Fruit fly (Drosophila melanogaster) whole organism, embryonic: ENCODE results near the gene smg.

Experiments
- Asciz ChIP-seq: fragments of 200-800 bp; sonication (Bioruptor generic); optimal IDR thresholded peaks from 2 replicates; lab custom pipeline; 2017; ENCODE audit warnings: missing biosample characterization, mild to moderate bottlenecking, missing genetic modification characterization, missing genetic modification reagents
- CG10267 ChIP-seq: fragments of 200-800 bp; sonication (Bioruptor generic); optimal IDR thresholded peaks from 2 replicates; lab custom pipeline; 2018; ENCODE audit warnings: missing biosample characterization, mild to moderate bottlenecking, missing genetic modification characterization, moderate library complexity
- CG10565 ChIP-seq: fragments of 200-800 bp; sonication (Bioruptor generic); optimal IDR thresholded peaks from 3 replicates; lab custom pipeline; 2016; ENCODE audit warnings: missing biosample characterization, mild to moderate bottlenecking, missing genetic modification characterization
- CG12104 ChIP-seq: fragments of 200-800 bp; sonication (Bioruptor generic); optimal IDR thresholded peaks from 3 replicates; lab custom pipeline; 2016; ENCODE audit warnings: missing biosample characterization, missing genetic modification characterization
- CG12236 ChIP-seq: fragments of 200-800 bp; sonication (Bioruptor generic); optimal IDR thresholded peaks from 2 replicates; lab custom pipeline; 2016; ENCODE audit warnings: missing biosample characterization, missing genetic modification characterization
- CG12659 ChIP-seq: fragments of 200-800 bp; sonication (Bioruptor generic); optimal IDR thresholded peaks from 3 replicates; lab custom pipeline; 2017; ENCODE audit warnings: mild to moderate bottlenecking, missing biosample characterization, missing genetic modification reagents, missing genetic modification characterization
- CG14710 ChIP-seq: fragments of 200-800 bp; sonication (Bioruptor generic); optimal IDR thresholded peaks from 3 replicates; lab custom pipeline; 2019; ENCODE audit warnings: missing biosample characterization, mild to moderate bottlenecking, missing genetic modification characterization, moderate library complexity
- CG1529 ChIP-seq: fragments of 200-800 bp; sonication (Bioruptor generic); optimal IDR thresholded peaks from 3 replicates; lab custom pipeline; 2018; ENCODE audit warnings: missing biosample characterization, missing genetic modification characterization
- CG1792 ChIP-seq: fragments of 200-800 bp; sonication (Bioruptor generic); optimal IDR thresholded peaks from 2 replicates; lab custom pipeline; 2016; ENCODE audit warnings: missing biosample characterization, missing genetic modification characterization
- CG18262 ChIP-seq: fragments of 200-800 bp; optimal IDR thresholded peaks from 3 replicates; lab custom pipeline; 2019; ENCODE audit warnings: missing biosample characterization, mild to moderate bottlenecking, missing genetic modification characterization, moderate library complexity
- CG2712 ChIP-seq: fragments of 200-800 bp; optimal IDR thresholded peaks from 3 replicates; lab custom pipeline; 2019; ENCODE audit warnings: missing biosample characterization, mild to moderate bottlenecking, missing genetic modification characterization, moderate library complexity
- CG3065 ChIP-seq: fragments of 200-800 bp; sonication (Bioruptor generic); optimal IDR thresholded peaks from 2 replicates; lab custom pipeline; 2016; ENCODE audit warnings: missing biosample characterization, missing genetic modification characterization
- CG32767 ChIP-seq: fragments of 200-800 bp; sonication (Bioruptor generic); IDR thresholded peaks from 2 replicates; pipeline ENCODE4 v1.3.6; 2022; ENCODE audit warnings: missing biosample characterization, missing genetic modification characterization
- CG4360 ChIP-seq: fragments of 200-800 bp; sonication (Bioruptor generic); IDR thresholded peaks from 2 replicates; pipeline ENCODE4 v1.3.6; 2022; ENCODE audit warnings: missing biosample characterization, missing genetic modification characterization
- CG6689 ChIP-seq: fragments of 200-800 bp; sonication (Bioruptor generic); IDR thresholded peaks from 2 replicates; pipeline ENCODE4 v1.3.6; 2022; ENCODE audit warnings: missing biosample characterization, missing genetic modification characterization
- CG6765 ChIP-seq: fragments of 200-800 bp; sonication (Bioruptor generic); optimal IDR thresholded peaks from 3 replicates; lab custom pipeline; 2017; ENCODE audit warnings: missing biosample characterization, mild to moderate bottlenecking, missing genetic modification characterization
- CG7928 ChIP-seq: fragments of 200-800 bp; sonication (Bioruptor generic); optimal IDR thresholded peaks from 2 replicates; lab custom pipeline; 2017; ENCODE audit warnings: missing biosample characterization, mild to moderate bottlenecking, missing genetic modification characterization
- CG9437 ChIP-seq: fragments of 200-800 bp; sonication (Bioruptor generic); optimal IDR thresholded peaks from 2 replicates; lab custom pipeline; 2018; ENCODE audit warnings: missing biosample characterization, mild to moderate bottlenecking, missing genetic modification characterization
- Deaf1 ChIP-seq: fragments of 200-800 bp; optimal IDR thresholded peaks from 3 replicates; lab custom pipeline; 2019; ENCODE audit warnings: missing biosample characterization, mild to moderate bottlenecking, missing genetic modification characterization, moderate library complexity
- Dip3 ChIP-seq: fragments of 200-800 bp; sonication (Bioruptor generic); optimal IDR thresholded peaks from 3 replicates; lab custom pipeline; 2016; ENCODE audit warnings: missing biosample characterization, missing genetic modification characterization
- Elba2 ChIP-seq: fragments of 200-800 bp; sonication (Bioruptor generic); optimal IDR thresholded peaks from 3 replicates; lab custom pipeline; 2016; ENCODE audit warnings: missing biosample characterization, missing genetic modification characterization
- HLH54F ChIP-seq: fragments of 200-800 bp; sonication (Bioruptor generic); optimal IDR thresholded peaks from 3 replicates; lab custom pipeline; 2016; ENCODE audit warnings: missing biosample characterization, missing genetic modification characterization
- Hand ChIP-seq: fragments of 200-800 bp; sonication (Bioruptor generic); optimal IDR thresholded peaks from 2 replicates; lab custom pipeline; 2017; ENCODE audit warnings: mild to moderate bottlenecking, missing biosample characterization, missing genetic modification reagents, missing genetic modification characterization
- Hey ChIP-seq: fragments of 200-800 bp; sonication (Bioruptor generic); optimal IDR thresholded peaks from 3 replicates; lab custom pipeline; 2018; ENCODE audit warnings: missing biosample characterization, mild to moderate bottlenecking, missing genetic modification characterization
- MBD-R2 ChIP-seq: fragments of 200-800 bp; sonication (Bioruptor generic); IDR thresholded peaks from 2 replicates; pipeline ENCODE4 v1.3.6; 2022; ENCODE audit warnings: missing biosample characterization, missing genetic modification characterization
- Myb ChIP-seq: fragments of 200-800 bp; sonication (Bioruptor generic); optimal IDR thresholded peaks from 2 replicates; lab custom pipeline; 2016; ENCODE audit warnings: missing biosample characterization, missing genetic modification characterization
- Neu2 ChIP-seq: fragments of 200-800 bp; sonication (Bioruptor generic); optimal IDR thresholded peaks from 3 replicates; lab custom pipeline; 2016; ENCODE audit warnings: missing biosample characterization, missing genetic modification characterization, borderline replicate concordance
- Nf-YB ChIP-seq: fragments of 200-800 bp; sonication (Bioruptor generic); optimal IDR thresholded peaks from 3 replicates; lab custom pipeline; 2019; ENCODE audit warnings: missing biosample characterization, mild to moderate bottlenecking, missing genetic modification characterization, moderate library complexity
- Pdp1 ChIP-seq, 2 experiments: fragments of 200-800 bp; sonication (Bioruptor generic); optimal IDR thresholded peaks; 3 replicates each; lab custom pipeline; 2016; ENCODE audit warnings: missing biosample characterization in 2 of 2, missing genetic modification characterization in 2 of 2, mild to moderate bottlenecking in 1 of 2, moderate library complexity in 1 of 2
- Scr ChIP-seq: fragments of 200-800 bp; sonication (Bioruptor generic); IDR thresholded peaks from 2 replicates; pipeline ENCODE4 v1.3.6; 2022; ENCODE audit warnings: missing biosample characterization, missing genetic modification characterization; ENCODE audit not compliant: partially characterized antibody
- Stat92E ChIP-seq, 3 experiments: fragments of >200 bp in 2 of 3; fragments of 200-800 bp in 1 of 3; sonication (Bioruptor generic) in 1 of 3; optimal IDR thresholded peaks; 2 replicates each; lab custom pipeline; 2017 to 2019; ENCODE audit warnings: missing biosample characterization in 3 of 3, missing genetic modification characterization in 3 of 3, mild to moderate bottlenecking in 1 of 3, moderate library complexity in 1 of 3
- abd-A ChIP-seq: fragments of 200-800 bp; sonication (Bioruptor generic); optimal IDR thresholded peaks from 3 replicates; lab custom pipeline; 2019; ENCODE audit warnings: missing biosample characterization, mild to moderate bottlenecking, missing genetic modification characterization, moderate library complexity
- ara ChIP-seq: fragments of 200-800 bp; sonication (Bioruptor generic); IDR thresholded peaks from 2 replicates; pipeline ENCODE4 v1.3.6; 2022; ENCODE audit warnings: missing biosample characterization, missing genetic modification characterization
- ase ChIP-seq: fragments of 200-800 bp; sonication (Bioruptor generic); IDR thresholded peaks from 3 replicates; pipeline ENCODE4 v1.3.6; 2022; ENCODE audit warnings: missing biosample characterization, missing genetic modification characterization
- btn ChIP-seq: fragments of 200-800 bp; sonication (Bioruptor generic); optimal IDR thresholded peaks from 2 replicates; lab custom pipeline; 2016; ENCODE audit warnings: missing biosample characterization, missing genetic modification characterization
- cg ChIP-seq: fragments of 200-800 bp; sonication (Bioruptor generic); optimal IDR thresholded peaks from 3 replicates; lab custom pipeline; 2019; ENCODE audit warnings: missing biosample characterization, mild to moderate bottlenecking, missing genetic modification characterization, moderate library complexity
- chinmo ChIP-seq: fragments of 200-800 bp; sonication (Bioruptor generic); IDR thresholded peaks from 4 replicates; pipeline ENCODE4 v1.3.6; 2022; ENCODE audit warnings: missing biosample characterization, missing genetic modification characterization; ENCODE audit not compliant: partially characterized antibody
- fu2 ChIP-seq: fragments of 200-800 bp; sonication (Bioruptor generic); optimal IDR thresholded peaks from 2 replicates; lab custom pipeline; 2016; ENCODE audit warnings: missing biosample characterization, missing genetic modification characterization
- hth ChIP-seq: fragments of >200 bp; optimal IDR thresholded peaks from 2 replicates; lab custom pipeline; 2017; ENCODE audit warnings: inconsistent platforms
- kni ChIP-seq: fragments of 200-800 bp; sonication (Bioruptor generic); optimal IDR thresholded peaks from 3 replicates; lab custom pipeline; 2017; ENCODE audit warnings: mild to moderate bottlenecking, missing biosample characterization, missing genetic modification reagents, missing genetic modification characterization
- lbe ChIP-seq: fragments of 200-800 bp; sonication (Bioruptor generic); optimal IDR thresholded peaks from 2 replicates; lab custom pipeline; 2016; ENCODE audit warnings: missing biosample characterization, mild to moderate bottlenecking, missing genetic modification characterization
- lola ChIP-seq, 3 experiments: fragments of >200 bp in 2 of 3; fragments of 200-800 bp in 1 of 3; sonication (Bioruptor generic) in 1 of 3; optimal IDR thresholded peaks; 2 replicates each; lab custom pipeline; 2017 to 2019; ENCODE audit warnings: missing biosample characterization in 3 of 3, missing genetic modification characterization in 3 of 3, mild to moderate bottlenecking in 1 of 3, moderate library complexity in 1 of 3
- mam ChIP-seq: fragments of 200-800 bp; sonication (Bioruptor generic); optimal IDR thresholded peaks from 3 replicates; lab custom pipeline; 2016; ENCODE audit warnings: missing biosample characterization, missing genetic modification characterization
- nerfin-1 ChIP-seq: fragments of 200-800 bp; sonication (Bioruptor generic); optimal IDR thresholded peaks from 3 replicates; lab custom pipeline; 2019; ENCODE audit warnings: missing biosample characterization, mild to moderate bottlenecking, missing genetic modification characterization, moderate library complexity
- pb ChIP-seq: fragments of 200-800 bp; sonication (Bioruptor generic); optimal IDR thresholded peaks from 3 replicates; lab custom pipeline; 2016; ENCODE audit warnings: missing biosample characterization, missing genetic modification characterization
- pzg ChIP-seq: fragments of 200-800 bp; sonication (Bioruptor generic); optimal IDR thresholded peaks from 3 replicates; lab custom pipeline; 2018; ENCODE audit warnings: missing biosample characterization, mild to moderate bottlenecking, missing genetic modification characterization, moderate library complexity
- row ChIP-seq: fragments of 200-800 bp; sonication (Bioruptor generic); IDR thresholded peaks from 3 replicates; pipeline ENCODE4 v1.3.6; 2022; ENCODE audit warnings: missing biosample characterization, missing genetic modification characterization
- sd ChIP-seq: fragments of 200-800 bp; sonication (Bioruptor generic); optimal IDR thresholded peaks from 3 replicates; lab custom pipeline; 2018; ENCODE audit warnings: missing biosample characterization, mild to moderate bottlenecking, missing genetic modification characterization, moderate library complexity
- vfl ChIP-seq: fragments of 200-800 bp; sonication (Bioruptor generic); optimal IDR thresholded peaks from 2 replicates; lab custom pipeline; 2016; ENCODE audit warnings: missing biosample characterization, missing genetic modification characterization
- wdn ChIP-seq: fragments of 200-800 bp; sonication (Bioruptor generic); IDR thresholded peaks from 2 replicates; pipeline ENCODE4 v1.3.6; 2022; ENCODE audit warnings: missing biosample characterization, missing genetic modification characterization

smg gene

DNA sequence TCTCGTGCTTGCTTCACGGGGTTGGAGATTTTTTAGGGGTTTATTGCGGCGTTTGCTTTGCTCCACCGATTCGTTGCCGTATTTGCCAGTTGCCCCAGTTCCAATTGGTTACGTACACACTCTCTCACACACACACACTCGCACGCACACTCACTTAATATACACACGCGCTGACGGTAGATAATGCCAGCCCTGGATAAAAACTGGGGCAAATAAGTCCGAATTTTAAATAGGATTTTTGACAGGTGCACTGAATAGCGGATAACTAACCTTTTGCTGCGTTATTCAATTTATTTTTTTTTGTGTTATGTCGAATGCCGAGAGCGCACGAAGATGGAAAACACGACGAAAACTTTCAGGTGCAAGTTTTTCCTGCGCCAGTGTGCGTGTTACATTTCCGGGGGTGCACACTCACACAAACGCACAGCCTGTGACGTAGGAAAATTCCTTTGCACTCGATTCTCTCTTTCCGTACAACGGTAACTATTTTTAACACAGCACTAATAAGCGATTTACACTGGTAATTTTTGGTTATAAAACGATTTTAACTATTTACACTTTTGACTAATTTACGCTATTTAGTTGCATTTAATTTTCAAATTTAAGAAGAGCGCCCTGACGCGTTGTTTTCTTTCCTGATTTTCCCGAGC, 45.1 kb downstream of the smg start (continued):
- TF ChIP-seq CG1792 (GFP tag; lab: Kevin White, UChicago) (no peak), lbe (GFP tag; lab: Kevin White, UChicago) (no peak), CG2712 (tag; lab: Kevin White, UChicago) (no peak), CG12104 (GFP tag; lab: Kevin White, UChicago) (no peak), CG6765 (GFP tag; lab: Kevin White, UChicago) (no peak), pzg (no peak), CG4360 (GFP tag; lab: Robert Waterston, UW) (0 out of 2 replicates have a peak, but pooled peaks have one; percentile 4), btn (no peak), lola (GFP tag; optimal IDR thresholded peaks at IDR 0.05; lab: Kevin White, UChicago) (no peak), CG3065 (GFP tag; lab: Kevin White, UChicago) (no peak), Hand (no peak), vfl (no peak), Dip3 (GFP tag; lab: Kevin White, UChicago) (no peak), Pdp1 (GFP tag; optimal IDR thresholded peaks at IDR 0.05; lab: Kevin White, UChicago) (peak in 1 of 2 experiments; percentile 31), ara (GFP tag; lab: Robert Waterston, UW) (0 out of 2 replicates have a peak, but pooled peaks have one; percentile 23), HLH54F (GFP tag; lab: Kevin White, UChicago) (no peak), CG7928 (GFP tag; lab: Kevin White, UChicago) (no peak), sd (tag; lab: Kevin White, UChicago) (peak; percentile 44), Neu2 (no peak), Myb (GFP tag; lab: Kevin White, UChicago) (no peak), nerfin-1 (tag; lab: Kevin White, UChicago) (peak; percentile 96), CG9437 (no peak), Stat92E (GFP tag; optimal IDR thresholded peaks at IDR 0.05; lab: Kevin White, UChicago) (no peak), CG10267 (no peak), cg (GFP tag; lab: Kevin White, UChicago) (peak; percentile 66), ase (GFP tag; lab: Robert Waterston, UW) (no peak), hth (lab: Kevin White, UChicago) (no peak), CG6689 (GFP tag; lab: Robert Waterston, UW) (no peak), CG12659 (no peak), Elba2 (GFP tag; lab: Kevin White, UChicago) (peak; percentile 3), pb (GFP tag; lab: Kevin White, UChicago) (no peak), CG14710 (tag; lab: Kevin White, UChicago) (no peak), CG18262 (tag; lab: Kevin White, UChicago) (no peak)
- TF ChIP-seq, all 482 proteins: peak for 12

- TF ChIP-seq Nf-YB (GFP tag; lab: Kevin White, UChicago) (no peak), Hey (tag; lab: Kevin White, UChicago) (peak; percentile 24), CG12236 (GFP tag; lab: Kevin White, UChicago) (no peak), Scr (0 out of 2 replicates have a peak, but pooled peaks have one; percentile 14), MBD-R2 (GFP tag; lab: Robert Waterston, UW) (no peak), chinmo (GFP tag; lab: Robert Waterston, UW) (0 out of 4 replicates have a peak, but pooled peaks have one; percentile 45), row (GFP tag; lab: Robert Waterston, UW) (no peak), abd-A (tag; lab: Kevin White, UChicago) (peak; percentile 62), CG10565 (GFP tag; lab: Kevin White, UChicago) (no peak), mam (GFP tag; lab: Kevin White, UChicago) (no peak), cg (GFP tag; lab: Kevin White, UChicago) (peak; percentile 71), wdn (GFP tag; lab: Robert Waterston, UW) (no peak), CG1529 (GFP tag; lab: Kevin White, UChicago) (no peak), Deaf1 (tag; lab: Kevin White, UChicago) (peak; percentile 91), Asciz (GFP tag; lab: Kevin White, UChicago) (no peak), kni (GFP tag; lab: Kevin White, UChicago) (no peak), fu2 (GFP tag; lab: Kevin White, UChicago) (no peak), CG32767 (peak; percentile 52)
Measured at dm6 chr3L:8951507-8951906, 46.3 kb downstream of the smg start.
